Worm (Caenorhabditis elegans): ENCODE data around the gene srv-29.

DNA sequence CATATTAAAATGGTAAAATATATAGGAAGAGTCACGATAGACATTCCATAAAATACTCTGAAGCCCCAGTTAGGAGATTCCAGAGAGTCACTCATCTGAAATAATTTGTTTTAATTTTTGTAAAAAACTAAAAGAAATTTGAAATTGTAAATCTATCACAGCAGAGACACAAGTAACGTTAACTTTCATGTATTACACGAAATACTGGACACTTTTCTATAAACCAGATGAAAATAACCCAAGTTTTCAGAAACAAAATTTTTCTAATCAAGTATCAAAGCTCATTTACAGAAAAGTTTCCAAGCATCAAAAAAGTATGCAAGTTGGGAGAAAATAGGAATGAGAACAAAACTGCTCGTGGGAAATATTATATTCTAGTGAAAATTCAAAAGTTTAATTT, 31.9 kb upstream of the srv-29 start, which contains the start of gene srv-27:
- TF ChIP-seq hif-1 (tag; optimal IDR thresholded peaks at IDR 0.05) (no peak), nhr-28 (tag; optimal IDR thresholded peaks at IDR 0.05) (no peak), lir-3 (tag; optimal IDR thresholded peaks at IDR 0.05) (no peak), lin-39 (tag; optimal IDR thresholded peaks at IDR 0.05) (no peak), lin-38 (GFP tag; IDR thresholded peaks at IDR 0.05) (no peak)
